Worm (Caenorhabditis elegans) whole organism, early embryonic: ENCODE data around the gene tmem-138.
A peak's percentile ranks its signal among the peaks of the same experiment; 100 is the strongest.

Source experiments
- F13C5.2 ChIP-seq: sonication (generic microtip); optimal IDR thresholded peaks from 2 replicates; lab custom pipeline; 2017; ENCODE audit warnings: mild to moderate bottlenecking, missing genetic modification characterization, inconsistent platforms, missing compliant biosample characterization
- ama-1 ChIP-seq: fragments of 150-350 bp; optimal IDR thresholded peaks from 2 replicates; lab custom pipeline; 2014
- ceh-36 ChIP-seq: sonication (generic microtip); optimal IDR thresholded peaks from 2 replicates; lab custom pipeline; 2016; ENCODE audit warnings: missing genetic modification characterization, inconsistent platforms, missing compliant biosample characterization
- hmbx-1 ChIP-seq: sonication (generic microtip); optimal IDR thresholded peaks from 2 replicates; lab custom pipeline; 2016; ENCODE audit warnings: mild to moderate bottlenecking, missing genetic modification characterization, missing compliant biosample characterization
- hnd-1 ChIP-seq: sonication (generic microtip); optimal IDR thresholded peaks from 2 replicates; lab custom pipeline; 2016; ENCODE audit warnings: missing genetic modification characterization, missing compliant biosample characterization
- pes-1 ChIP-seq: fragments of 200-800 bp; sonication (Bioruptor generic); IDR thresholded peaks from 2 replicates; pipeline ENCODE4 v1.3.6; 2022; ENCODE audit warnings: missing genetic modification reagents, missing genetic modification characterization, missing compliant biosample characterization
- sea-1 ChIP-seq: fragments of 200-800 bp; sonication (Bioruptor generic); conservative IDR thresholded peaks from 2 replicates; pipeline ENCODE4 v1.3.6; 2022; ENCODE audit warnings: missing genetic modification characterization, missing compliant biosample characterization
- tbx-11 ChIP-seq: fragments of 200-800 bp; sonication (Bioruptor generic); IDR thresholded peaks from 2 replicates; pipeline ENCODE4 v1.3.6; 2022; ENCODE audit warnings: missing genetic modification characterization, missing compliant biosample characterization
- tra-4 ChIP-seq: sonication (generic microtip); optimal IDR thresholded peaks from 2 replicates; lab custom pipeline; 2017; ENCODE audit warnings: missing genetic modification characterization, missing compliant biosample characterization

- TF ChIP-seq ama-1 (lab: Kevin White, UChicago) (no peak), hmbx-1 (tag; lab: Kevin White, UChicago) (no peak), hnd-1 (tag; lab: Kevin White, UChicago) (no peak), ceh-36 (tag; lab: Kevin White, UChicago) (no peak), tbx-11 (GFP tag; lab: Robert Waterston, UW) (no peak), pes-1 (peak; percentile 41; the same call in 1 of the 2 replicates), sea-1 (GFP tag; lab: Robert Waterston, UW) (no peak), F13C5.2 (tag; lab: Kevin White, UChicago) (no peak), tra-4 (tag; lab: Kevin White, UChicago) (no peak)
Observed at ce11 chrII:8126132-8126531, 31.0 kb upstream of the tmem-138 start.
